Worm (Caenorhabditis elegans): ENCODE data around the gene srbc-3.

DNA sequence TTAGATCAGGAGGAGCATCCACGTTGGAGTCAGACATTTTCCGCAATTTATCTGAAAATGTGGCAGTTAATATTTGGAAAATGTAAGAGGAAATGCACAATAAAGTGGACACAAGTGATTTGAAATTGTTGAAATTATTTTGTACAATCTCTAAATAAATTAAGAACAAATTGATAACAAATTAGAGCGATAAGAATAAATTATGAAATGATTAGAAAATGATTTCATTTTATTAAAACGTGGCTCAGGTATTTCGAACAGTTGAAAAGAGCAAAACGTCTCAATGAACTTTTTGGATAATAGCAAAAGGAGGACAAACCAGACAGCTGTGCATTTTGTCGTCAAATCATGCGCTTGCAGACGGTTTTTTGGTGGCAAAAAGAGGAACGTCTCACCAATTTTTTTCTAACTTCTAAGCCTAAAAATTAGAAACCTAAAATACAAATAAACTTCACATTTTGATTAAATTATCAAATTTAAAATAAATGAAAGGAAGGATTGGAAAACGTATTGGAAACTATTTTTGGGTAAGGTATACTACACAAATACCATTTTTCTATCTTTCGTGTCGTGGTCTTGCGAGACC is 38.3 kb downstream of the srbc-3 start, which contains the start of gene fbxa-65:
- no peak for TF ChIP-seq unc-120 (tag; optimal IDR thresholded peaks at IDR 0.05; ENCODE audit: poor library complexity, severe bottlenecking)
- TF ChIP-seq lsy-2 (tag; optimal IDR thresholded peaks at IDR 0.05), result no peak
- no peak for TF ChIP-seq flh-1 (GFP tag; optimal IDR thresholded peaks at IDR 0.05)
- no peak for TF ChIP-seq nhr-28 (tag; optimal IDR thresholded peaks at IDR 0.05)
- TF ChIP-seq sem-2 (GFP tag; optimal IDR thresholded peaks at IDR 0.05), result no peak
- no peak for TF ChIP-seq ces-1 (GFP tag; optimal IDR thresholded peaks at IDR 0.05)
- TF ChIP-seq ceh-39 (tag; optimal IDR thresholded peaks at IDR 0.05), result no peak
- no peak for TF ChIP-seq blmp-1 (tag; optimal IDR thresholded peaks at IDR 0.05)
- TF ChIP-seq ztf-11 (tag; optimal IDR thresholded peaks at IDR 0.05), result no peak
- TF ChIP-seq unc-62 (GFP tag; optimal IDR thresholded peaks at IDR 0.05), result no peak
- TF ChIP-seq nhr-76 (tag; optimal IDR thresholded peaks at IDR 0.05), result no peak
- no peak for TF ChIP-seq nhr-237 (tag; optimal IDR thresholded peaks at IDR 0.05)
